Worm (Caenorhabditis elegans): ENCODE results near the gene T04F3.4.

The T04F3.4 gene

DNA sequence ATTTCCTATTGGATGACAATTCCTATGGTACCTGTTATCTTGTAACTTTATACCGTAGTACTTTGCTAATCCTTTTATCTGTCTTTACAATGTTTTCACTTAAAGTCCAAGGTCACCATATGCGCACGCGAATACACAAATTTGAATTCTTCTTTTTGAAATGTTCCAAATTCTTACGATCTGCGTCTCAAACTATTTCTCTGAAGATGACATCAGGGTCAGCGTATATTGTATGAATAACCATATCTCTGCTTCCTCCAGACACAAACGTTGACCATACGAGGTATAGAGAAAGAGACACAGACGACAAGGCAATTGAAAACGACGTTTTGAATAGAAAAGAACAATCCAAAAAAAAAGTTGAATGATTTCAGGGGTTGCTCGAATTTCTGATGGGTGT is 11.1 kb upstream of the T04F3.4 start:
- TF ChIP-seq nhr-237 (tag; optimal IDR thresholded peaks at IDR 0.05): no peak
- no peak for TF ChIP-seq unc-62 (GFP tag; optimal IDR thresholded peaks at IDR 0.05)
- no peak for TF ChIP-seq mdl-1 (tag; optimal IDR thresholded peaks at IDR 0.05)
- TF ChIP-seq eor-1 (tag; optimal IDR thresholded peaks at IDR 0.05): no peak
- no peak for TF ChIP-seq elt-1 (tag; optimal IDR thresholded peaks at IDR 0.05)
- no peak for TF ChIP-seq ceh-16 (tag; optimal IDR thresholded peaks at IDR 0.05)
- TF ChIP-seq ZK546.5 (tag; optimal IDR thresholded peaks at IDR 0.05): no peak
- TF ChIP-seq snpc-4 (tag; optimal IDR thresholded peaks at IDR 0.05): no peak
- no peak for TF ChIP-seq jun-1 (tag; optimal IDR thresholded peaks at IDR 0.05)
- peak; percentile 44 for TF ChIP-seq nhr-25 (tag; optimal IDR thresholded peaks at IDR 0.05)
- TF ChIP-seq fkh-2 (tag; optimal IDR thresholded peaks at IDR 0.05): no peak
- no peak for TF ChIP-seq tbx-2 (tag; optimal IDR thresholded peaks at IDR 0.05)
- peak; percentile 62 for TF ChIP-seq nhr-23 (tag; optimal IDR thresholded peaks at IDR 0.05)
- TF ChIP-seq elt-3 (tag; optimal IDR thresholded peaks at IDR 0.05): no peak
- no peak for TF ChIP-seq egl-27 (tag; optimal IDR thresholded peaks at IDR 0.05)
- peak; percentile 8 for TF ChIP-seq elt-2 (tag; optimal IDR thresholded peaks at IDR 0.05)
- TF ChIP-seq nhr-43 (tag; optimal IDR thresholded peaks at IDR 0.05; ENCODE audit: poor library complexity, severe bottlenecking): no peak

DNA sequence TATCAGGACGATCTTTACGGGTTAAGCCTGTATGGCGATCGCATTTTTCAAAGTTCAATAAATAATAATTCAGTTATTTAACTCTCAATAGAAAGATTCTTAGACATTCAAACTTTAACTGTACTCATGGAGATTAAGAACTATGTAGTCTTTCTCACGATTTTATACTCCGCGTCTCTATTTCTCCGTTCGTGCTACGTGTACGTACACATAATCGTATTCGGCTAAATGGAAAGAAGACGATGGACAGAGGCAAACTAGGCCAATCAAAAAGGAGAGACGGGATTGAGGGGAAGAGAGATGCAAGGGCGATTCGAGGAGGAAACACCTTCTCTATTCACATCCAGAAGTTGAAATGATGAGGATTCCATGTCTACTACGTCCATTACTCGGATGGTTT is 10.6 kb upstream of the T04F3.4 start, which contains the start of gene bus-18:
Gene bus-18 (plus strand): TSS at position 301 of the 400 bp plus-strand sequence.
- TF ChIP-seq nhr-23 (tag; optimal IDR thresholded peaks at IDR 0.05) (peak; percentile 47), nhr-11 (tag; optimal IDR thresholded peaks at IDR 0.05) (no peak), fos-1 (tag; optimal IDR thresholded peaks at IDR 0.05) (no peak), ceh-28 (tag; optimal IDR thresholded peaks at IDR 0.05) (no peak), unc-39 (tag; optimal IDR thresholded peaks at IDR 0.05) (no peak), nhr-237 (tag; optimal IDR thresholded peaks at IDR 0.05) (no peak), fkh-2 (tag; optimal IDR thresholded peaks at IDR 0.05) (no peak), nhr-43 (tag; optimal IDR thresholded peaks at IDR 0.05; ENCODE audit: poor library complexity, severe bottlenecking) (no peak)

DNA sequence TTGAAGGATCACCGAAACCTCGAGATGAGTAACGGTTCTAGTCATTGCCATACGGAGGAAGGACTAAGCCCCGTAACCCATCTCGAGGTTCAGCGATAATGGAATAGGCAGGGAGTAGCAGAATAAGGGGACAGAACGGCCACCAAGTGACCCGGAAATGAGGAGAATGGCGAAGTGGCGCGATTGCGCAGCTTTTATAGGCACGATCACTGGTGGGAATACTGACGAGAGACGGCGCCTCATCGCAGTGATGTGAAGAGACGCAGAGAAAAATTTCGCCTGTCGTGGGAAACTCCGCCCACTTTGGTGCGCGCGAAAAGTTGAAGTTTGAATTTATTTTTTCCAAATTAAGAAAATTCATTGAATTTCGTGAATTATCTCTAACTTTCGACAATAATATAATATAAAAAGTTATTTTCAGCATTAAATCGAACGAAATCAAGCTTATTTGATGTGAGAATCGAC is 7.2 kb upstream of the T04F3.4 start, which contains the start of gene F55A11.4:
Gene F55A11.4 (plus strand): TSS at position 415 of the 465 bp plus-strand sequence.
- TF ChIP-seq lsy-12 (tag; optimal IDR thresholded peaks at IDR 0.05) (no peak), unc-62 (GFP tag; optimal IDR thresholded peaks at IDR 0.05) (no peak), fkh-10 (GFP tag; optimal IDR thresholded peaks at IDR 0.05) (no peak), mml-1 (tag; optimal IDR thresholded peaks at IDR 0.05) (no peak), ztf-11 (tag; optimal IDR thresholded peaks at IDR 0.05) (no peak), lin-39 (tag; optimal IDR thresholded peaks at IDR 0.05) (no peak), snpc-4 (tag; optimal IDR thresholded peaks at IDR 0.05) (no peak), ceh-16 (tag; optimal IDR thresholded peaks at IDR 0.05) (no peak), tbx-2 (tag; optimal IDR thresholded peaks at IDR 0.05) (no peak), ZK546.5 (tag; optimal IDR thresholded peaks at IDR 0.05) (no peak), unc-39 (tag; optimal IDR thresholded peaks at IDR 0.05) (no peak), sea-2 (GFP tag; optimal IDR thresholded peaks at IDR 0.05) (no peak), egl-5 (tag; optimal IDR thresholded peaks at IDR 0.05) (no peak)

ce11 chrV:11769646-11770045 is 6.8 kb upstream of the T04F3.4 start:
- TF ChIP-seq aly-2 (tag; optimal IDR thresholded peaks at IDR 0.05): no peak
- TF ChIP-seq fos-1 (tag; optimal IDR thresholded peaks at IDR 0.05): no peak
- TF ChIP-seq unc-39 (tag; optimal IDR thresholded peaks at IDR 0.05): no peak
- no peak for TF ChIP-seq lsy-12 (tag; optimal IDR thresholded peaks at IDR 0.05)

DNA sequence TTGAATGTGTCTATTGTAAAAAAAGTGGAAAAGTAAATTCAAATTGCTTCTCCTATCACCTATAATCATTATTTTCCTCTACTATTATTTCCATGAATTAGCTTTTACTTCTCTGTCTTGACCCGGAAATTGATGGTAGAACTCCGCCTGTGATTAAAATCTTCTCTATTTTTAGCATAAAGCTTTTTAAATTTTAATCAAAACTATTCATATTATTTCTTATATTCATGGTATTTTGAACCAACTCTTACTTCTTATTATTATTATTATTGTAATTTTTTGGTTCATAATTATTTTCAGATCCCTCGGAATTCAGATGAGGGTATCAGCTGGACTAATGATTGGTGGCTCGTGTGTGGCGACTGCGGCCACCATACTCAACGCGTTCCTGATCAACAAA is 4.2 kb upstream of the T04F3.4 start, which contains the start of gene sel-11:
Gene sel-11 (plus strand): TSS at position 301 of the 400 bp plus-strand sequence.
- TF ChIP-seq pha-4 (tag; optimal IDR thresholded peaks at IDR 0.05) (no peak), tbx-2 (tag; optimal IDR thresholded peaks at IDR 0.05) (no peak), lsy-12 (tag; optimal IDR thresholded peaks at IDR 0.05) (no peak), ZK546.5 (tag; optimal IDR thresholded peaks at IDR 0.05) (no peak), mdl-1 (tag; optimal IDR thresholded peaks at IDR 0.05) (no peak), R02D3.7 (tag; optimal IDR thresholded peaks at IDR 0.05) (no peak), elt-3 (tag; optimal IDR thresholded peaks at IDR 0.05) (no peak), pqm-1 (tag; optimal IDR thresholded peaks at IDR 0.05) (no peak), nhr-67 (tag; optimal IDR thresholded peaks at IDR 0.05) (no peak)

Data from whole organism, L3 larva.